Worm (Caenorhabditis elegans): ENCODE data around the gene gpa-18.

gpa-18 gene

ce11 chrIV:5215092-5215491, 19.7 kb upstream of the gpa-18 start, which contains the start of gene Y59E9AL.4:
TSS of gene Y59E9AL.4 (minus strand) at chrIV:5215192.
- TF ChIP-seq C06A6.2 (GFP tag; conservative IDR thresholded peaks at IDR 0.05) (no peak), dox-1 (GFP tag; IDR thresholded peaks at IDR 0.05) (no peak), cebp-2 (GFP tag; IDR thresholded peaks at IDR 0.05) (no peak), ztf-3 (GFP tag; optimal IDR thresholded peaks at IDR 0.05) (no peak), F37B4.10 (GFP tag; IDR thresholded peaks at IDR 0.05) (no peak), chd-7 (tag; optimal IDR thresholded peaks at IDR 0.05) (no peak), sptf-2 (GFP tag; optimal IDR thresholded peaks at IDR 0.05) (no peak), F57A8.1 (GFP tag; optimal IDR thresholded peaks at IDR 0.05) (no peak), ceh-58 (GFP tag; IDR thresholded peaks at IDR 0.05) (no peak), attf-3 (GFP tag; conservative IDR thresholded peaks at IDR 0.05) (no peak), ekl-4 (GFP tag; IDR thresholded peaks at IDR 0.05) (no peak), B0261.1 (tag; optimal IDR thresholded peaks at IDR 0.05) (no peak), pbrm-1 (GFP tag; IDR thresholded peaks at IDR 0.05) (no peak), ccch-3 (GFP tag; optimal IDR thresholded peaks at IDR 0.05) (no peak), bed-2 (GFP tag; IDR thresholded peaks at IDR 0.05) (no peak)

DNA sequence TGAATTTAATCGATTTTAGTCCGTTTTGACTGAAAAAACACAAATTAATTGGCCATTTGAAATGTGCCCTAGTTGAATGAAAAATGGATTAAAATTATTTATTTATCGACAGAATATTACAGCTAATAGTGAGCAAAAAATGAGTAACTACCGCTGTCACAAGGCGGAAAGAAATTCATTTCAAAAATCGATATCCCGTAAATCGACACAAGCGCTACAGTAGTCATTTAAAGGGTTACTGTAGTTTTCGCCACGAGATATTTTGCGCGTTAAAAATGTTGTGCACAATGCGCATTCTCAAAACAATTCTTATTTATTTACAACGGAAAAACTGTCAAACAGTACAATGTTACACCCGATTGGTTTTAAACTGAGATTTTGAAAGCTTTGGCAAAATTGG, 15.2 kb upstream of the gpa-18 start:
- peak; percentile 46; the same call in 1 of the 2 replicates for TF ChIP-seq F33H1.4 (GFP tag; IDR thresholded peaks at IDR 0.05)
- TF ChIP-seq tbp1 (GFP tag; optimal IDR thresholded peaks at IDR 0.05) = peak; percentile 7
- TF ChIP-seq lsl-1 (GFP tag; optimal IDR thresholded peaks at IDR 0.05) = peak; percentile 75
- no peak for TF ChIP-seq ekl-4 (GFP tag; IDR thresholded peaks at IDR 0.05)
- no peak for TF ChIP-seq snpc-4 (GFP tag; optimal IDR thresholded peaks at IDR 0.05)
- peak in 1 of 4 experiments; percentile 83 for TF ChIP-seq snpc-4 (tag; optimal IDR thresholded peaks at IDR 0.05)

DNA sequence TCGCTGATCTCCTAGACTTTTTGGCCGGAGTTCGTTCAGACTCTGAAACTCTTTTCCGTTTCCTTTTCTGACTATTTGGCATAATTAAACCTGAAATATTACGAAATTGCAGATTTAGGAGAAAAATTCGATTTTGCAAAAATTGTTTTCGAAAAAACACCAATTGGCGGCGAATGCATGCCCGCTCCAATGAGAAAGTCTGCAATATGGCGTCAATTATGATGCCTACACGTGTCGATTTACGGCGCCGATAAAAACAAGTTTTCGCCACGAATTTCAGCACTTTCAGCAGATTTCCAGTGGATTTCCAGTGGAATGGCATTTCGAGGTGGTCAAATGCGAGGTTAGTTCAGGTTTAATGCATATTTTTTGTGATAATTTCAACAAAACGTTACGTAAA, 14.0 kb upstream of the gpa-18 start, which contains the start of the genes Y59E9AL.36 and nbet-1:
Gene Y59E9AL.36 (minus strand): TSS at position 92 of the 400 bp plus-strand sequence.
Gene nbet-1 (plus strand): TSS at position 112 of the 400 bp plus-strand sequence.
- TF ChIP-seq rcor-1 (GFP tag; IDR thresholded peaks at IDR 0.05) (peak; percentile 62), ceh-91 (GFP tag; IDR thresholded peaks at IDR 0.05) (peak; percentile 59; the same call in 1 of the 2 replicates), madf-6 (GFP tag; IDR thresholded peaks at IDR 0.05) (peak; percentile 57), Y53G8AR.9 (GFP tag; conservative IDR thresholded peaks at IDR 0.05) (no peak), madf-3 (GFP tag; IDR thresholded peaks at IDR 0.05) (no peak), K12H6.12 (tag; optimal IDR thresholded peaks at IDR 0.05) (peak; percentile 36), lsl-1 (GFP tag; optimal IDR thresholded peaks at IDR 0.05) (peak; percentile 60), ztf-18 (tag; optimal IDR thresholded peaks at IDR 0.05) (peak; percentile 64), F57A8.1 (GFP tag; optimal IDR thresholded peaks at IDR 0.05) (no peak), attf-6 (GFP tag; IDR thresholded peaks at IDR 0.05) (0 out of 2 replicates have a peak, but pooled peaks have one; percentile 35), rec-8 (tag; optimal IDR thresholded peaks at IDR 0.05) (no peak), ztf-28 (GFP tag; IDR thresholded peaks at IDR 0.05) (no peak), snpc-1.1 (tag; optimal IDR thresholded peaks at IDR 0.05; ENCODE audit: insufficient read depth) (peak; percentile 46), athp-1 (tag; optimal IDR thresholded peaks at IDR 0.05) (peak; percentile 75), lin-40 (tag; optimal IDR thresholded peaks at IDR 0.05) (peak; percentile 23), egl-44 (GFP tag; IDR thresholded peaks at IDR 0.05) (no peak), nhr-27 (tag; optimal IDR thresholded peaks at IDR 0.05) (no peak), F55B11.4 (tag; optimal IDR thresholded peaks at IDR 0.05; ENCODE audit: borderline replicate concordance, insufficient read depth) (no peak), tlf-1 (GFP tag; optimal IDR thresholded peaks at IDR 0.05) (peak; percentile 64), B0019.2 (GFP tag; conservative IDR thresholded peaks at IDR 0.05) (no peak), zim-3 (tag; optimal IDR thresholded peaks at IDR 0.05) (no peak), lin-35 (GFP tag; optimal IDR thresholded peaks at IDR 0.05) (peak in 1 of 3 experiments; percentile 70), Y53F4B.3 (GFP tag; IDR thresholded peaks at IDR 0.05) (no peak), cebp-1 (GFP tag; IDR thresholded peaks at IDR 0.05) (no peak), cebp-1 (tag; optimal IDR thresholded peaks at IDR 0.05) (no peak), attf-3 (GFP tag; conservative IDR thresholded peaks at IDR 0.05) (no peak), pha-4 (tag; optimal IDR thresholded peaks at IDR 0.05) (no peak), lin-54 (GFP tag; optimal IDR thresholded peaks at IDR 0.05) (peak; percentile 71), attf-5 (GFP tag; optimal IDR thresholded peaks at IDR 0.05) (peak; percentile 93)

Data from whole organism, young adult.